Fruit fly (Drosophila melanogaster) whole organism, embryonic: ENCODE results near the gene CG13385.

ENCODE experiments used
- Awh ChIP-seq: fragments of 200-800 bp; sonication (Bioruptor generic); IDR thresholded peaks from 2 replicates; pipeline ENCODE4, ENCODE4 v1.3.6; 2022; ENCODE audit warnings: missing biosample characterization, missing genetic modification characterization
- CG10147 ChIP-seq: fragments of 200-800 bp; sonication (Bioruptor generic); optimal IDR thresholded peaks from 2 replicates; lab custom pipeline; 2019; ENCODE audit warnings: missing biosample characterization, mild to moderate bottlenecking, missing genetic modification characterization, moderate library complexity
- CG10565 ChIP-seq: fragments of 200-800 bp; sonication (Bioruptor generic); optimal IDR thresholded peaks from 3 replicates; lab custom pipeline; 2016; ENCODE audit warnings: missing biosample characterization, mild to moderate bottlenecking, missing genetic modification characterization
- CG12236 ChIP-seq: fragments of 200-800 bp; sonication (Bioruptor generic); optimal IDR thresholded peaks from 2 replicates; lab custom pipeline; 2016; ENCODE audit warnings: missing biosample characterization, missing genetic modification characterization
- CG14050 ChIP-seq: fragments of 200-800 bp; sonication (Bioruptor generic); IDR thresholded peaks from 3 replicates; pipeline ENCODE4 v1.3.6; 2022; ENCODE audit warnings: missing biosample characterization, missing genetic modification characterization
- CG15011 ChIP-seq: fragments of 200-800 bp; sonication (Bioruptor generic); optimal IDR thresholded peaks from 3 replicates; lab custom pipeline; 2018; ENCODE audit warnings: missing biosample characterization, mild to moderate bottlenecking, missing genetic modification characterization
- CG1529 ChIP-seq: fragments of 200-800 bp; sonication (Bioruptor generic); optimal IDR thresholded peaks from 3 replicates; lab custom pipeline; 2018; ENCODE audit warnings: missing biosample characterization, missing genetic modification characterization
- CG15479 ChIP-seq: fragments of 200-800 bp; sonication (Bioruptor generic); optimal IDR thresholded peaks from 3 replicates; lab custom pipeline; 2019; ENCODE audit warnings: missing biosample characterization, mild to moderate bottlenecking, missing genetic modification characterization, moderate library complexity
- CG15601 ChIP-seq: fragments of 200-800 bp; sonication (Bioruptor generic); optimal IDR thresholded peaks from 3 replicates; lab custom pipeline; 2019; ENCODE audit warnings: missing biosample characterization, mild to moderate bottlenecking, missing genetic modification characterization, moderate library complexity
- CG30403 ChIP-seq: fragments of 200-800 bp; sonication (Bioruptor generic); optimal IDR thresholded peaks from 3 replicates; lab custom pipeline; 2016; ENCODE audit warnings: missing biosample characterization, missing genetic modification characterization
- CG30431 ChIP-seq: fragments of 200-800 bp; sonication (Bioruptor generic); optimal IDR thresholded peaks from 2 replicates; lab custom pipeline; 2017; ENCODE audit warnings: missing biosample characterization, missing genetic modification characterization
- CG33213 ChIP-seq: fragments of 200-800 bp; sonication (Bioruptor generic); optimal IDR thresholded peaks from 3 replicates; lab custom pipeline; 2016; ENCODE audit warnings: missing biosample characterization, missing genetic modification characterization
- CG34376 ChIP-seq: fragments of 200-800 bp; sonication (Bioruptor generic); optimal IDR thresholded peaks from 2 replicates; lab custom pipeline; 2018; ENCODE audit warnings: missing biosample characterization, mild to moderate bottlenecking, missing genetic modification characterization
- CG4282 ChIP-seq: fragments of 200-800 bp; sonication (Bioruptor generic); optimal IDR thresholded peaks from 2 replicates; lab custom pipeline; 2016; ENCODE audit warnings: missing biosample characterization, missing genetic modification characterization
- CG4360 ChIP-seq: fragments of 200-800 bp; sonication (Bioruptor generic); IDR thresholded peaks from 2 replicates; pipeline ENCODE4 v1.3.6; 2022; ENCODE audit warnings: missing biosample characterization, missing genetic modification characterization
- CG5245 ChIP-seq: fragments of 200-800 bp; sonication (Bioruptor generic); optimal IDR thresholded peaks from 3 replicates; lab custom pipeline; 2016; ENCODE audit warnings: missing biosample characterization, missing genetic modification characterization
- CG6854 ChIP-seq: fragments of 200-800 bp; sonication (Bioruptor generic); optimal IDR thresholded peaks from 3 replicates; lab custom pipeline; 2017; ENCODE audit warnings: missing biosample characterization, mild to moderate bottlenecking, missing genetic modification characterization
- CG8281 ChIP-seq: fragments of 200-800 bp; sonication (Bioruptor generic); optimal IDR thresholded peaks from 2 replicates; lab custom pipeline; 2018; ENCODE audit warnings: missing biosample characterization, mild to moderate bottlenecking, missing genetic modification characterization, moderate library complexity
- CG8944 ChIP-seq: fragments of 200-800 bp; sonication (Bioruptor generic); optimal IDR thresholded peaks from 3 replicates; lab custom pipeline; 2016; ENCODE audit warnings: missing biosample characterization, missing genetic modification characterization
- Chrac-16 ChIP-seq: fragments of 200-800 bp; sonication (Bioruptor generic); optimal IDR thresholded peaks from 3 replicates; lab custom pipeline; 2016; ENCODE audit warnings: missing biosample characterization, missing genetic modification characterization
- Dip2 ChIP-seq: fragments of 200-800 bp; sonication (Bioruptor generic); IDR thresholded peaks from 2 replicates; pipeline ENCODE4 v1.3.6; 2022; ENCODE audit warnings: missing biosample characterization, missing genetic modification characterization
- Drgx ChIP-seq: fragments of 200-800 bp; sonication (Bioruptor generic); IDR thresholded peaks from 2 replicates; pipeline ENCODE4 v1.3.6; 2022; ENCODE audit warnings: missing biosample characterization, missing genetic modification characterization
- ERR ChIP-seq: fragments of 200-800 bp; sonication (Bioruptor generic); optimal IDR thresholded peaks from 2 replicates; lab custom pipeline; 2016; ENCODE audit warnings: missing biosample characterization, missing genetic modification characterization
- Fer1 ChIP-seq: fragments of 200-800 bp; sonication (Bioruptor generic); optimal IDR thresholded peaks from 2 replicates; lab custom pipeline; 2017; ENCODE audit warnings: missing biosample characterization, mild to moderate bottlenecking, missing genetic modification characterization
- HHEX ChIP-seq: fragments of 200-800 bp; sonication (Bioruptor generic); optimal IDR thresholded peaks from 3 replicates; lab custom pipeline; 2017; ENCODE audit warnings: missing biosample characterization, mild to moderate bottlenecking, missing genetic modification characterization, missing genetic modification reagents
- Mrtf ChIP-seq: fragments of 200-800 bp; sonication (Bioruptor generic); IDR thresholded peaks from 3 replicates; pipeline ENCODE4 v1.3.6; 2022; ENCODE audit warnings: missing biosample characterization, missing genetic modification characterization
- Nf-YA ChIP-seq: fragments of 200-800 bp; sonication (Bioruptor generic); IDR thresholded peaks from 2 replicates; pipeline ENCODE4 v1.3.6; 2022; ENCODE audit warnings: missing biosample characterization, missing genetic modification characterization
- Oaz ChIP-seq: fragments of 200-800 bp; sonication (Bioruptor generic); IDR thresholded peaks from 2 replicates; pipeline ENCODE4 v1.3.6; 2022; ENCODE audit warnings: missing biosample characterization, missing genetic modification characterization
- Ravus ChIP-seq: fragments of 200-800 bp; sonication (Bioruptor generic); IDR thresholded peaks from 2 replicates; pipeline ENCODE4 v1.3.6; 2022; ENCODE audit warnings: missing biosample characterization, missing genetic modification characterization
- Six4 ChIP-seq: fragments of 200-800 bp; sonication (Bioruptor generic); optimal IDR thresholded peaks from 2 replicates; lab custom pipeline; 2016; ENCODE audit warnings: missing biosample characterization, missing genetic modification characterization
- Sox100B ChIP-seq: fragments of 200-800 bp; sonication (Bioruptor generic); optimal IDR thresholded peaks from 3 replicates; lab custom pipeline; 2018; ENCODE audit warnings: missing biosample characterization, mild to moderate bottlenecking, missing genetic modification characterization
- Sry-δ ChIP-seq: fragments of 200-800 bp; sonication (Bioruptor generic); optimal IDR thresholded peaks from 2 replicates; lab custom pipeline; 2016; ENCODE audit warnings: missing biosample characterization, missing genetic modification characterization
- bowl ChIP-seq: fragments of 200-800 bp; sonication (Bioruptor generic); IDR thresholded peaks from 2 replicates; pipeline ENCODE4 v1.3.6; 2022; ENCODE audit warnings: missing biosample characterization, missing genetic modification characterization
- cas ChIP-seq: fragments of 200-800 bp; sonication (Bioruptor generic); IDR thresholded peaks from 2 replicates; pipeline ENCODE4 v1.3.6; 2022; ENCODE audit warnings: missing biosample characterization, missing genetic modification characterization
- croc ChIP-seq: fragments of 200-800 bp; sonication (Bioruptor generic); conservative IDR thresholded peaks from 3 replicates; pipeline ENCODE4 v1.3.6; 2022; ENCODE audit warnings: missing biosample characterization, missing genetic modification characterization
- danr ChIP-seq: fragments of 200-800 bp; sonication (Bioruptor generic); IDR thresholded peaks from 2 replicates; pipeline ENCODE4 v1.3.6; 2022; ENCODE audit warnings: missing biosample characterization, missing genetic modification characterization
- ham ChIP-seq: fragments of 200-800 bp; sonication (Bioruptor generic); IDR thresholded peaks from 2 replicates; pipeline ENCODE4 v1.3.6; 2022; ENCODE audit warnings: missing biosample characterization, missing genetic modification characterization
- kay ChIP-seq: fragments of 200-800 bp; sonication (Bioruptor generic); optimal IDR thresholded peaks from 2 replicates; lab custom pipeline; 2016; ENCODE audit warnings: missing biosample characterization, missing genetic modification characterization
- knrl ChIP-seq: fragments of 200-800 bp; sonication (Bioruptor generic); IDR thresholded peaks from 3 replicates; pipeline ENCODE4 v1.3.6; 2022; ENCODE audit warnings: missing biosample characterization, missing genetic modification characterization; ENCODE audit not compliant: partially characterized antibody
- lola ChIP-seq, 3 experiments: fragments of >200 bp in 2 of 3; fragments of 200-800 bp in 1 of 3; sonication (Bioruptor generic) in 1 of 3; optimal IDR thresholded peaks; 2 replicates each; lab custom pipeline; 2017 to 2019; ENCODE audit warnings: missing biosample characterization in 3 of 3, missing genetic modification characterization in 3 of 3, mild to moderate bottlenecking in 1 of 3, moderate library complexity in 1 of 3
- mirr ChIP-seq: fragments of 200-800 bp; sonication (Bioruptor generic); optimal IDR thresholded peaks from 3 replicates; lab custom pipeline; 2018; ENCODE audit warnings: missing biosample characterization, mild to moderate bottlenecking, missing genetic modification characterization
- nmo ChIP-seq: fragments of 200-800 bp; sonication (Bioruptor generic); optimal IDR thresholded peaks from 2 replicates; lab custom pipeline; 2018; ENCODE audit warnings: missing biosample characterization, mild to moderate bottlenecking, missing genetic modification characterization, moderate library complexity
- onecut ChIP-seq: fragments of 200-800 bp; sonication (Bioruptor generic); IDR thresholded peaks from 2 replicates; pipeline ENCODE4 v1.3.6; 2022; ENCODE audit warnings: missing biosample characterization, missing genetic modification characterization
- org-1 ChIP-seq: fragments of 200-800 bp; sonication (Bioruptor generic); optimal IDR thresholded peaks from 2 replicates; lab custom pipeline; 2017; ENCODE audit warnings: missing biosample characterization, missing genetic modification characterization
- ro ChIP-seq: fragments of 200-800 bp; sonication (Bioruptor generic); IDR thresholded peaks from 2 replicates; pipeline ENCODE4 v1.3.6; 2022; ENCODE audit warnings: missing biosample characterization, missing genetic modification characterization
- slou ChIP-seq: fragments of 200-800 bp; sonication (Bioruptor generic); optimal IDR thresholded peaks from 3 replicates; lab custom pipeline; 2016; ENCODE audit warnings: missing biosample characterization, missing genetic modification characterization
- trh ChIP-seq: fragments of 200-800 bp; sonication (Bioruptor generic); optimal IDR thresholded peaks from 2 replicates; lab custom pipeline; 2016; ENCODE audit warnings: missing biosample characterization, missing genetic modification characterization
- ttk ChIP-seq: fragments of 200-800 bp; sonication (Bioruptor generic); IDR thresholded peaks from 2 replicates; pipeline ENCODE4 v2.1.2; 2022; ENCODE audit warnings: missing biosample characterization, missing genetic modification characterization
- vfl ChIP-seq: fragments of 200-800 bp; sonication (Bioruptor generic); optimal IDR thresholded peaks from 2 replicates; lab custom pipeline; 2016; ENCODE audit warnings: missing biosample characterization, missing genetic modification characterization
- wor ChIP-seq: fragments of 200-800 bp; sonication (Bioruptor generic); IDR thresholded peaks from 2 replicates; pipeline ENCODE4 v1.3.6; 2022; ENCODE audit warnings: missing biosample characterization, missing genetic modification characterization
- z ChIP-seq: fragments of 200-800 bp; sonication (Bioruptor generic); IDR thresholded peaks from 3 replicates; pipeline ENCODE4 v1.3.6; 2022; ENCODE audit warnings: missing biosample characterization, missing genetic modification characterization
- zen ChIP-seq: fragments of 200-800 bp; sonication (Bioruptor generic); optimal IDR thresholded peaks from 3 replicates; lab custom pipeline; 2018; ENCODE audit warnings: missing biosample characterization, mild to moderate bottlenecking, missing genetic modification characterization, moderate library complexity

The CG13385 gene

dm6 chr2L:8382646-8383045 lies 13.8 kb upstream of the CG13385 start, which contains the start of the genes CG13392 and Rcd4 (continued):
- TF ChIP-seq danr (GFP tag; lab: Robert Waterston, UW) (no peak), CG33213 (GFP tag; lab: Kevin White, UChicago) (peak; percentile 72), vfl (GFP tag; lab: Kevin White, UChicago) (peak; percentile 68), CG15601 (tag; lab: Kevin White, UChicago) (peak; percentile 14), Chrac-16 (GFP tag; lab: Kevin White, UChicago) (peak; percentile 61), z (GFP tag; lab: Robert Waterston, UW) (no peak), ham (GFP tag; lab: Robert Waterston, UW) (no peak), Mrtf (GFP tag; lab: Robert Waterston, UW) (0 out of 3 replicates have a peak, but pooled peaks have one; percentile 34), CG10565 (GFP tag; lab: Kevin White, UChicago) (no peak), knrl (peak; percentile 51; the same call in 2 of the 3 replicates), CG5245 (GFP tag; lab: Kevin White, UChicago) (peak; percentile 40), croc (GFP tag; lab: Robert Waterston, UW) (no peak), CG12236 (GFP tag; lab: Kevin White, UChicago) (no peak), Drgx (GFP tag; lab: Robert Waterston, UW) (peak; percentile 45; the same call in 1 of the 2 replicates), wor (no peak), CG30403 (peak; percentile 71), org-1 (GFP tag; lab: Kevin White, UChicago) (peak; percentile 20), ro (GFP tag; lab: Robert Waterston, UW) (no peak), mirr (GFP tag; lab: Kevin White, UChicago) (peak; percentile 65), cas (GFP tag; lab: Robert Waterston, UW) (no peak), Six4 (GFP tag; lab: Kevin White, UChicago) (no peak), CG6854 (no peak), ERR (peak; percentile 81), Nf-YA (GFP tag; lab: Robert Waterston, UW) (no peak), CG30431 (GFP tag; lab: Kevin White, UChicago) (no peak), HHEX (GFP tag; lab: Kevin White, UChicago) (peak; percentile 56), CG4360 (GFP tag; lab: Robert Waterston, UW) (no peak), Sry-δ (GFP tag; lab: Kevin White, UChicago) (peak; percentile 73), CG10147 (GFP tag; lab: Kevin White, UChicago) (peak; percentile 58), Fer1 (peak; percentile 75), bowl (GFP tag; lab: Robert Waterston, UW) (no peak), Oaz (GFP tag; lab: Robert Waterston, UW) (no peak), CG15479 (GFP tag; lab: Kevin White, UChicago) (no peak), Awh (GFP tag; lab: Robert Waterston, UW) (no peak), Dip2 (GFP tag; lab: Robert Waterston, UW) (no peak), Sox100B (GFP tag; lab: Kevin White, UChicago) (no peak), zen (tag; lab: Kevin White, UChicago) (peak; percentile 76), ttk (GFP tag; lab: Robert Waterston, UW) (no peak), CG4282 (peak; percentile 79), Ravus (GFP tag; lab: Robert Waterston, UW) (no peak), slou (GFP tag; lab: Kevin White, UChicago) (peak; percentile 10), CG8944 (GFP tag; lab: Kevin White, UChicago) (peak; percentile 56), nmo (GFP tag; lab: Kevin White, UChicago) (peak; percentile 51), trh (GFP tag; lab: Kevin White, UChicago) (no peak), CG14050 (GFP tag; lab: Robert Waterston, UW) (peak; percentile 14; the same call in 1 of the 3 replicates), kay (GFP tag; lab: Kevin White, UChicago) (peak; percentile 4), CG34376 (GFP tag; lab: Kevin White, UChicago) (peak; percentile 66), lola (GFP tag; optimal IDR thresholded peaks at IDR 0.05; lab: Kevin White, UChicago) (peak in 1 of 3 experiments; percentile 6), CG15011 (no peak), onecut (GFP tag; lab: Robert Waterston, UW) (peak; percentile 49; the same call in 1 of the 2 replicates), CG8281 (no peak), CG1529 (GFP tag; lab: Kevin White, UChicago) (peak; percentile 37)
